Worm (Caenorhabditis elegans): ENCODE data around the gene F09C6.16.

Gene F09C6.16

DNA sequence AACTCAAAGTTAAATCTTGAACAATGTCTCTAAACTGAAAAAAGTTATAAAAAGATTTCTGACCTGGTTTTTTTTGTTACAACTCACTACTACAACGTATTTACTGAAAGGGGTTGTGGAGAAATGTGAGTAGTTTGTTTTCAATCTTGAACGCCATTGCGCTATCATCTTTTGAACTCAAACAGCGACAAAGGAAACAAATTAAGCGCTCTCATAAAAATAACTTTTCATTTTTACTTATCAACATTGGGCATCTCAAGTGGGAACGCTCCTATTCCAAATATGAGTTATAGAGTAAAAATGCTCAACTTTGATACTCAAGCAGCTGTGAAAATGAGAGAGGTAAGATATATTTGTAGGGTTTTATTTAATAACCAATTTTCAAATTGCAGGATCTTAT, 16.3 kb downstream of the F09C6.16 start, which contains the start of gene F09C6.15:
Gene F09C6.15 (plus strand): TSS at position 301 of the 400 bp plus-strand sequence.
- TF ChIP-seq F10B5.3 (tag; optimal IDR thresholded peaks at IDR 0.05) (no peak), rbr-2 (tag; optimal IDR thresholded peaks at IDR 0.05) (no peak), aly-2 (tag; optimal IDR thresholded peaks at IDR 0.05) (no peak), unc-62 (GFP tag; optimal IDR thresholded peaks at IDR 0.05 in 1 of 2) (no peak), unc-62 (tag; optimal IDR thresholded peaks at IDR 0.05) (no peak), nhr-102 (tag; optimal IDR thresholded peaks at IDR 0.05) (no peak), T20F7.1 (GFP tag; optimal IDR thresholded peaks at IDR 0.05) (no peak), daf-12 (tag; optimal IDR thresholded peaks at IDR 0.05) (no peak), nhr-42 (GFP tag; IDR thresholded peaks at IDR 0.05) (no peak), aha-1 (tag) (no peak), arid-1 (GFP tag; conservative IDR thresholded peaks at IDR 0.05) (no peak), F37D6.2 (tag; optimal IDR thresholded peaks at IDR 0.05) (no peak)

DNA sequence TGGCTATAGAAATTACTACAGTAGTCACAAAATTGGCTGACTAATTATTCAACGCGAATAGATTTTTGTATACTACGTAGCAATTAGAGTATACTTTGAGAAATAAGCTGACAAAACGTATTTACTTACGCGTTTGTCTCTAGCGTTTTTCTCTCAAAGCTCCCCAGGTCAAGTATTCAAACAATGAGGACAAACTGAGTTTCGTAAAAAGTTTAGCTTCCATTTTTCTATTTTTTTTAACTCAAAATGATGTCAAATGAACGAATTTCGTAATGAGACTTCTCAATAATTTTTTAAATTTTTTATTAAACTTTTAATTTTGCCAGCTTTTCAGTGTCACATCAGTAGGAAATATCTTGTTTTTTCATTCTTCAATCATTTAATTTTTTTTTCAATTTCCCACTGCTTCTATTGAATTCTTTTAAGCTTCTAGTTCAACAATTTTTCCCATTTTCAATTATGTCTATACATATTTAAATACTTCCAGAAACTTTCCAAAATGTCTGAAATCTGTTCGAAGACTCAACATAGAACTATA, 20.9 kb downstream of the F09C6.16 start, which contains the start of the genes ifas-2 and fbxa-44:
Gene ifas-2 (minus strand): TSS at position 101 of the 538 bp plus-strand sequence.
Gene fbxa-44 (plus strand): TSS at position 488 of the 538 bp plus-strand sequence.
- TF ChIP-seq dpl-1 (GFP tag; optimal IDR thresholded peaks at IDR 0.05): no peak
- TF ChIP-seq daf-19 (GFP tag; conservative IDR thresholded peaks at IDR 0.05): no peak
- TF ChIP-seq F44E2.7 (GFP tag; IDR thresholded peaks at IDR 0.05): no peak
- no peak for TF ChIP-seq madf-5 (GFP tag; IDR thresholded peaks at IDR 0.05)
- TF ChIP-seq Y75B8A.6 (GFP tag; IDR thresholded peaks at IDR 0.05): no peak
- TF ChIP-seq lin-29 (GFP tag; IDR thresholded peaks at IDR 0.05): no peak
- no peak for TF ChIP-seq vab-7 (GFP tag; IDR thresholded peaks at IDR 0.05)
- no peak for TF ChIP-seq lin-1 (GFP tag; IDR thresholded peaks at IDR 0.05)

DNA sequence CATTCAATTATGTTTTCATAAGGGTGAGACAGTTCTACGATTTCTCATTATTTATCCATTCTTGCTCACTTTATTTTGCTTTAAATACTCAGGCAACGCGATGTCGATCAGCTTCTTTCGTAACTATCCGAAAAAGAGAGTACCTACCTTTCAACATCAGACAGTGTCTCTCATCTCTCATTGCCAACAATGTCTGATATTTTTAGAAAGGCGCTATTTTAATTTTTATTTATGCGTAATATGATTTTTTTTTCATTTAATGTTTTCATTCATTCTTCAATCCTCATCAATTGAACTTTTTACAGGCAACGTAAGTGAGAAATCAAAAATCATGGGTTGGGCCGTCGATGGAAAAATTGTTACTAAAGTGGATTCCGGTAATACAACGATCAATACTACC, 25.0 kb downstream of the F09C6.16 start, which contains the start of gene F09C6.13:
Gene F09C6.13 (plus strand): TSS at position 301 of the 400 bp plus-strand sequence.
- peak in 1 of 2 experiments; percentile 6 for TF ChIP-seq unc-62 (GFP tag; optimal IDR thresholded peaks at IDR 0.05 in 1 of 2)
- no peak for TF ChIP-seq unc-62 (tag; optimal IDR thresholded peaks at IDR 0.05)
- no peak for TF ChIP-seq hmg-1.1 (GFP tag; IDR thresholded peaks at IDR 0.05)

DNA sequence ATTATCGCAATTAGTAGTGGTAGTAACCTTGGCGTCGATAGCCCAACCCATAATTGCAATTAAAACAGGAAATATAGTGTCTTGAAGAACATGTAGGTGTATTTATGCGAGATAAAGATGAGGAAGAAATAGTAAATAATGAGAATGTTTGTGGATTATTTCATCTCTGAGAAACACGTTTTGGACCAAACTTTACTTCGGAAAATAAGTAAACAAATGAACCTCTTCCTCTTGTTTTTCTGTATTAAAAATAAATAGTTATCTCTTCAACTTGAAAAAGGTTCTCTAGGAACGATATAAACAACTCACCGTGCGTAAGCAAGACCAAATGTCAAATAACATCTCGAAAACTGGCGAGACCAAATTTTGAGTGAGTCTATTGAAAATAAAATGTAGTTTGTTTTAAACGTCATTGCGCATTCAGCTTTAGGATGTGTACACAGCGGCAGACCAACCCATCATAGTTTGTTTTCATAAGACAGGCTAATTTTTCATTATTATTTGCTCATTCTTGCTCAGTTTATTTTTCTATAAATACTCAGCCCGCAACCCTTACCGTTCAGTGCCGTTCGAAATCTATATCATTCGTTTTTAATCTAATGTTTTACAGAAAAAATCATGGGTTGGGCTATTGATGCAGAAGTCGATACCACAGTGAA, 27.4 kb downstream of the F09C6.16 start, which contains the start of the genes F09C6.11 and F09C6.12:
Gene F09C6.11 (minus strand): TSS at position 51 of the 659 bp plus-strand sequence.
Gene F09C6.12 (plus strand): TSS at position 609 of the 659 bp plus-strand sequence.
- TF ChIP-seq fos-1 (tag; optimal IDR thresholded peaks at IDR 0.05): no peak
- no peak for TF ChIP-seq pha-4 (GFP tag; IDR thresholded peaks at IDR 0.05)
- TF ChIP-seq pha-4 (tag; optimal IDR thresholded peaks at IDR 0.05): peak; percentile 27

DNA sequence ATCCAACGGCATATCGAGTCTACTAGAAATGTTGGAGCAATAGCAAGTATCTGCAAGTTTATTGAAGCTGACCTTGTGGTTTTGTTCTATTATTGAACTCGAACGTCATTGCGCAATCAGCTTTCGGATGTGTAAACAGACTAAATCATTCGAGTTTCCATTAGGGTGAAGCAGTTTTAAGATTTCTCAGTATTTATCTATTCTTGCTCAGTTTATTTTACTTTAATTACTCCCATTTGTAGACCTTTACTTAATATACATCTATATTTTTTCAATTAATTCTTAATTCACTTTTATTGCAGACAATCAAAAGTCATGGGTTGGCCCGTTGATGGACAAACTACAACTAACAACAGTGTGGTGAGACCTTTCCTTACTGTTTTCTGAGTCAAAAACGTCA, 29.1 kb downstream of the F09C6.16 start, which contains the start of gene F09C6.14:
Gene F09C6.14 (plus strand): TSS at position 301 of the 400 bp plus-strand sequence.
- no peak for TF ChIP-seq nhr-76 (tag; optimal IDR thresholded peaks at IDR 0.05)
- no peak for TF ChIP-seq hlh-30 (tag; optimal IDR thresholded peaks at IDR 0.05; ENCODE audit: insufficient read depth)
- TF ChIP-seq hif-1 (tag; optimal IDR thresholded peaks at IDR 0.05): no peak
- TF ChIP-seq F44E2.7 (GFP tag; IDR thresholded peaks at IDR 0.05): no peak
- no peak for TF ChIP-seq zfp-2 (tag; optimal IDR thresholded peaks at IDR 0.05)
- no peak for TF ChIP-seq nhr-25 (tag; optimal IDR thresholded peaks at IDR 0.05; ENCODE audit: borderline replicate concordance, insufficient read depth)
- TF ChIP-seq unc-62 (GFP tag; optimal IDR thresholded peaks at IDR 0.05 in 1 of 2): no peak
- no peak for TF ChIP-seq unc-62 (tag; optimal IDR thresholded peaks at IDR 0.05)
- TF ChIP-seq nhr-111 (GFP tag; optimal IDR thresholded peaks at IDR 0.05): no peak
- TF ChIP-seq mdt-29 (GFP tag; IDR thresholded peaks at IDR 0.05): no peak
- TF ChIP-seq snpc-4 (tag; optimal IDR thresholded peaks at IDR 0.05): no peak
- no peak for TF ChIP-seq mxl-3 (GFP tag; optimal IDR thresholded peaks at IDR 0.05)
- TF ChIP-seq lin-13 (GFP tag; optimal IDR thresholded peaks at IDR 0.05): no peak
- no peak for TF ChIP-seq hlh-11 (tag; optimal IDR thresholded peaks at IDR 0.05)
- TF ChIP-seq nhr-10 (tag; optimal IDR thresholded peaks at IDR 0.05): no peak
- no peak for TF ChIP-seq attf-4 (tag; optimal IDR thresholded peaks at IDR 0.05)
- no peak for TF ChIP-seq F49E8.2 (tag; optimal IDR thresholded peaks at IDR 0.05; ENCODE audit: borderline replicate concordance)
- no peak for TF ChIP-seq ceh-20 (GFP tag; IDR thresholded peaks at IDR 0.05)
- TF ChIP-seq skn-1 (tag; optimal IDR thresholded peaks at IDR 0.05): no peak
- TF ChIP-seq nhr-102 (tag; optimal IDR thresholded peaks at IDR 0.05): no peak

All from whole organism, L4 larva.